Worm (Caenorhabditis elegans) whole organism, L3 larva: ENCODE data around the gene B0457.2.

Source experiments
- R02D3.7 ChIP-seq: fragments of 150-350 bp; optimal IDR thresholded peaks from 2 replicates; lab custom pipeline; 2014; ENCODE audit warnings: missing biosample characterization, missing genetic modification characterization
- aly-2 ChIP-seq: fragments of 150-350 bp; optimal IDR thresholded peaks from 2 replicates; lab custom pipeline; 2014; ENCODE audit warnings: missing biosample characterization, missing genetic modification characterization
- ama-1 ChIP-seq: fragments of 150-350 bp; optimal IDR thresholded peaks from 2 replicates; lab custom pipeline; 2018
- ceh-16 ChIP-seq: sonication (generic microtip); optimal IDR thresholded peaks from 2 replicates; lab custom pipeline; 2017; ENCODE audit warnings: missing biosample characterization, missing genetic modification characterization
- ceh-28 ChIP-seq: fragments of 150-350 bp; optimal IDR thresholded peaks from 2 replicates; lab custom pipeline; 2014; ENCODE audit warnings: missing biosample characterization, missing genetic modification reagents, missing genetic modification characterization
- ceh-82 ChIP-seq: fragments of 150-350 bp; optimal IDR thresholded peaks from 2 replicates; lab custom pipeline; 2014; ENCODE audit warnings: missing biosample characterization, missing genetic modification characterization
- ceh-9 ChIP-seq: sonication (generic microtip); optimal IDR thresholded peaks from 2 replicates; lab custom pipeline; 2018; ENCODE audit warnings: missing biosample characterization, missing genetic modification characterization
- egl-5 ChIP-seq: fragments of 150-350 bp; optimal IDR thresholded peaks from 2 replicates; lab custom pipeline; 2017; ENCODE audit warnings: missing biosample characterization, missing genetic modification reagents, missing genetic modification characterization, inconsistent platforms
- elt-2 ChIP-seq: sonication (generic microtip); optimal IDR thresholded peaks from 2 replicates; lab custom pipeline; 2016; ENCODE audit warnings: missing genetic modification reagents, mild to moderate bottlenecking, missing genetic modification characterization, missing compliant biosample characterization
- elt-3 ChIP-seq, 3 experiments: fragments of 150-350 bp in 1 of 3; sonication (generic microtip) in 2 of 3; optimal IDR thresholded peaks; 2 replicates in 2 of 3; 4 replicates in 1 of 3; lab custom pipeline; 2014 to 2017; ENCODE audit warnings: missing biosample characterization in 3 of 3, missing genetic modification characterization in 3 of 3
- eor-1 ChIP-seq, 2 experiments: fragments of 150-350 bp; optimal IDR thresholded peaks; 2 replicates each; lab custom pipeline; 2014 to 2018; ENCODE audit warnings: missing biosample characterization in 2 of 2, missing genetic modification characterization in 2 of 2
- fkh-10 ChIP-seq: sonication (generic microtip); optimal IDR thresholded peaks from 2 replicates; lab custom pipeline; 2017; ENCODE audit warnings: missing biosample characterization, missing genetic modification reagents, missing genetic modification characterization
- fos-1 ChIP-seq: fragments of 150-350 bp; optimal IDR thresholded peaks from 2 replicates; lab custom pipeline; 2014; ENCODE audit warnings: missing biosample characterization, missing genetic modification characterization
- hmg-11 ChIP-seq: sonication (generic microtip); optimal IDR thresholded peaks from 2 replicates; lab custom pipeline; 2016; ENCODE audit warnings: missing genetic modification characterization, missing compliant biosample characterization
- lin-15B ChIP-seq: fragments of 150-350 bp; optimal IDR thresholded peaks from 2 replicates; lab custom pipeline; 2014; ENCODE audit warnings: missing biosample characterization, missing genetic modification characterization
- lin-39 ChIP-seq: fragments of 150-350 bp; optimal IDR thresholded peaks from 2 replicates; lab custom pipeline; 2018; ENCODE audit warnings: missing biosample characterization, missing genetic modification reagents, missing genetic modification characterization
- mml-1 ChIP-seq: fragments of 150-350 bp; sonication (generic microtip); optimal IDR thresholded peaks from 3 replicates; lab custom pipeline; 2014; ENCODE audit warnings: missing biosample characterization, missing genetic modification characterization
- nfya-1 ChIP-seq: sonication (generic microtip); optimal IDR thresholded peaks from 2 replicates; lab custom pipeline; 2017; ENCODE audit warnings: missing genetic modification characterization, mild to moderate bottlenecking, missing compliant biosample characterization, antibody characterized with exemption, moderate library complexity; ENCODE audit not compliant: insufficient read depth
- nhr-23 ChIP-seq: fragments of 150-350 bp; optimal IDR thresholded peaks from 2 replicates; lab custom pipeline; 2014; ENCODE audit warnings: missing biosample characterization, missing genetic modification reagents, missing genetic modification characterization
- nhr-237 ChIP-seq: fragments of 150-350 bp; optimal IDR thresholded peaks from 2 replicates; lab custom pipeline; 2014; ENCODE audit warnings: missing biosample characterization, missing genetic modification characterization
- nhr-25 ChIP-seq: sonication (generic microtip); optimal IDR thresholded peaks from 2 replicates; lab custom pipeline; 2017; ENCODE audit warnings: missing biosample characterization, missing genetic modification characterization
- nhr-28 ChIP-seq: fragments of 150-350 bp; optimal IDR thresholded peaks from 2 replicates; lab custom pipeline; 2014; ENCODE audit warnings: missing biosample characterization, missing genetic modification characterization
- nhr-43 ChIP-seq: sonication (generic microtip); optimal IDR thresholded peaks from 2 replicates; lab custom pipeline; 2016; ENCODE audit warnings: mild to moderate bottlenecking, missing genetic modification characterization, missing compliant biosample characterization; ENCODE audit not compliant: poor library complexity, severe bottlenecking
- nhr-67 ChIP-seq: fragments of 150-350 bp; optimal IDR thresholded peaks from 2 replicates; lab custom pipeline; 2014; ENCODE audit warnings: missing biosample characterization, missing genetic modification characterization
- nhr-76 ChIP-seq: fragments of 150-350 bp; sonication (generic microtip); optimal IDR thresholded peaks from 5 replicates; lab custom pipeline; 2014; ENCODE audit warnings: missing biosample characterization, missing genetic modification characterization
- pha-4 ChIP-seq: fragments of 150-350 bp; optimal IDR thresholded peaks from 2 replicates; lab custom pipeline; 2014; ENCODE audit warnings: missing biosample characterization, missing genetic modification reagents, missing genetic modification characterization
- pqm-1 ChIP-seq: fragments of 150-350 bp; optimal IDR thresholded peaks from 2 replicates; lab custom pipeline; 2017; ENCODE audit warnings: missing biosample characterization, missing genetic modification characterization, inconsistent platforms
- sea-2 ChIP-seq: fragments of 150-350 bp; sonication (generic microtip); optimal IDR thresholded peaks from 4 replicates; lab custom pipeline; 2014; ENCODE audit warnings: missing biosample characterization, missing genetic modification reagents, missing genetic modification characterization
- skn-1 ChIP-seq: fragments of 150-350 bp; optimal IDR thresholded peaks from 2 replicates; lab custom pipeline; 2014; ENCODE audit warnings: missing biosample characterization, missing genetic modification characterization
- snpc-4 ChIP-seq: fragments of 150-350 bp; optimal IDR thresholded peaks from 2 replicates; lab custom pipeline; 2014; ENCODE audit warnings: missing biosample characterization, missing genetic modification characterization
- tbx-2 ChIP-seq: sonication (generic microtip); optimal IDR thresholded peaks from 2 replicates; lab custom pipeline; 2016; ENCODE audit warnings: mild to moderate bottlenecking, missing genetic modification characterization, missing compliant biosample characterization
- unc-39 ChIP-seq: sonication (generic microtip); optimal IDR thresholded peaks from 4 replicates; lab custom pipeline; 2017; ENCODE audit warnings: missing biosample characterization, missing genetic modification characterization
- zag-1 ChIP-seq: fragments of 150-350 bp; optimal IDR thresholded peaks from 2 replicates; lab custom pipeline; 2014; ENCODE audit warnings: missing biosample characterization, missing genetic modification characterization
- ztf-11 ChIP-seq: fragments of 150-350 bp; optimal IDR thresholded peaks from 2 replicates; lab custom pipeline; 2014; ENCODE audit warnings: missing biosample characterization, missing genetic modification characterization
- ztf-4 ChIP-seq: fragments of 150-350 bp; optimal IDR thresholded peaks from 2 replicates; lab custom pipeline; 2014; ENCODE audit warnings: missing biosample characterization, missing genetic modification characterization

Gene B0457.2

ce11 chrII:8932392-8932791 lies 6.0 kb upstream of the B0457.2 start:
- TF ChIP-seq lin-15B (no peak), tbx-2 (tag; lab: Kevin White, UChicago) (no peak), pha-4 (tag; lab: Kevin White, UChicago) (no peak), unc-39 (tag; lab: Kevin White, UChicago) (no peak), ceh-9 (tag; lab: Kevin White, UChicago) (no peak)

ce11 chrII:8931405-8932149 lies 5.2 kb upstream of the B0457.2 start:
- peak; percentile 13 for TF ChIP-seq lin-15B
- no peak for TF ChIP-seq unc-39 (tag; lab: Kevin White, UChicago)
- TF ChIP-seq hmg-11 (tag; lab: Kevin White, UChicago), result peak; percentile 42
- TF ChIP-seq nhr-23 (tag; lab: Kevin White, UChicago), result no peak
- TF ChIP-seq tbx-2 (tag; lab: Kevin White, UChicago), result no peak
- TF ChIP-seq ceh-28 (tag; lab: Kevin White, UChicago), result no peak
- TF ChIP-seq nhr-237 (tag; lab: Kevin White, UChicago), result no peak
- peak; percentile 60 for TF ChIP-seq pha-4 (tag; lab: Kevin White, UChicago)
- TF ChIP-seq eor-1 (tag; optimal IDR thresholded peaks at IDR 0.05; lab: Kevin White, UChicago), result no peak
- peak; percentile 41 for TF ChIP-seq egl-5 (tag; lab: Kevin White, UChicago)
- no peak for TF ChIP-seq nhr-43 (tag; lab: Kevin White, UChicago)
- peak; percentile 28 for TF ChIP-seq nhr-25 (tag; lab: Kevin White, UChicago)
- TF ChIP-seq elt-2 (tag; lab: Kevin White, UChicago), result peak; percentile 27
- TF ChIP-seq nfya-1, result peak; percentile 48
- TF ChIP-seq fkh-10 (GFP tag; lab: Kevin White, UChicago), result no peak
- TF ChIP-seq ama-1 (lab: Kevin White, UChicago), result peak; percentile 46

- TF ChIP-seq elt-2 (tag; lab: Kevin White, UChicago) (no peak), ama-1 (lab: Kevin White, UChicago) (no peak)
Observed at ce11 chrII:8930763-8931162, 4.4 kb upstream of the B0457.2 start, which contains the start of gene enol-1. Gene enol-1 (plus strand): TSS chrII:8930997.

- TF ChIP-seq unc-39 (tag; lab: Kevin White, UChicago) (no peak), lin-39 (no peak), fos-1 (tag; lab: Kevin White, UChicago) (no peak), ama-1 (lab: Kevin White, UChicago) (peak; percentile 81), nhr-28 (tag; lab: Kevin White, UChicago) (no peak)
Observed at ce11 chrII:8929771-8930170, 3.4 kb upstream of the B0457.2 start, which contains the start of gene mrpl-50. Gene mrpl-50 (plus strand): TSS chrII:8929841.

ce11 chrII:8927253-8927791 lies 971 bp upstream of the B0457.2 start, which contains the start of gene cct-2:
Gene cct-2 (plus strand): TSS chrII:8927741.
- TF ChIP-seq nhr-25 (tag; lab: Kevin White, UChicago) (peak; percentile 56), nfya-1 (peak; percentile 65), zag-1 (no peak), aly-2 (tag; lab: Kevin White, UChicago) (no peak), nhr-67 (tag; lab: Kevin White, UChicago) (no peak), lin-39 (peak; percentile 40), snpc-4 (peak; percentile 67), unc-39 (tag; lab: Kevin White, UChicago) (no peak), nhr-23 (tag; lab: Kevin White, UChicago) (peak; percentile 12), mml-1 (tag; lab: Kevin White, UChicago) (no peak), hmg-11 (tag; lab: Kevin White, UChicago) (peak; percentile 9), pha-4 (tag; lab: Kevin White, UChicago) (peak; percentile 72), lin-15B (peak; percentile 74), nhr-43 (tag; lab: Kevin White, UChicago) (peak; percentile 50), R02D3.7 (tag; lab: Kevin White, UChicago) (no peak), ceh-82 (no peak), elt-2 (tag; lab: Kevin White, UChicago) (peak; percentile 2), pqm-1 (tag; lab: Kevin White, UChicago) (no peak)

ce11 chrII:8923187-8923586 lies 3.2 kb downstream of the B0457.2 start:
- TF ChIP-seq aly-2 (tag; lab: Kevin White, UChicago), result no peak
- TF ChIP-seq sea-2 (GFP tag; lab: Kevin White, UChicago), result no peak
- TF ChIP-seq pqm-1 (tag; lab: Kevin White, UChicago), result peak; percentile 62
- TF ChIP-seq pha-4 (tag; lab: Kevin White, UChicago), result no peak
- TF ChIP-seq ceh-16 (tag; lab: Kevin White, UChicago), result no peak
- TF ChIP-seq nhr-76, result no peak
- TF ChIP-seq fkh-10 (GFP tag; lab: Kevin White, UChicago), result no peak
- TF ChIP-seq nhr-25 (tag; lab: Kevin White, UChicago), result no peak
- TF ChIP-seq elt-2 (tag; lab: Kevin White, UChicago), result peak; percentile 39
- TF ChIP-seq ztf-4 (tag; lab: Kevin White, UChicago), result no peak
- no peak for TF ChIP-seq skn-1 (tag; lab: Kevin White, UChicago)
- TF ChIP-seq elt-3 (tag; optimal IDR thresholded peaks at IDR 0.05; lab: Kevin White, UChicago), result no peak
- TF ChIP-seq R02D3.7 (tag; lab: Kevin White, UChicago), result no peak
- no peak for TF ChIP-seq nfya-1
- TF ChIP-seq ztf-11, result no peak
- no peak for TF ChIP-seq eor-1 (tag; optimal IDR thresholded peaks at IDR 0.05; lab: Kevin White, UChicago)
